Worm (Caenorhabditis elegans) whole organism, L2 larva: ENCODE results near the gene cnnm-2.

Experiments used
- blmp-1 ChIP-seq: sonication (generic microtip); optimal IDR thresholded peaks from 2 replicates; lab custom pipeline; 2017; ENCODE audit warnings: missing genetic modification characterization, mild to moderate bottlenecking, missing compliant biosample characterization, antibody characterized with exemption, moderate library complexity; ENCODE audit not compliant: insufficient read depth
- egl-27 ChIP-seq: sonication (generic microtip); optimal IDR thresholded peaks from 3 replicates; lab custom pipeline; 2017; ENCODE audit warnings: missing biosample characterization, missing genetic modification reagents, missing genetic modification characterization
- fos-1 ChIP-seq: fragments of 150-350 bp; optimal IDR thresholded peaks from 2 replicates; lab custom pipeline; 2014; ENCODE audit warnings: missing biosample characterization, missing genetic modification characterization
- mdl-1 ChIP-seq, 2 experiments: fragments of 150-350 bp in 1 of 2; sonication (generic microtip) in 1 of 2; optimal IDR thresholded peaks; 2 replicates each; lab custom pipeline; 2017; ENCODE audit warnings: missing biosample characterization in 2 of 2, missing genetic modification characterization in 2 of 2
- nhr-12 ChIP-seq: fragments of 150-350 bp; optimal IDR thresholded peaks from 2 replicates; lab custom pipeline; 2014; ENCODE audit warnings: missing biosample characterization, missing genetic modification characterization
- nhr-237 ChIP-seq: fragments of 150-350 bp; optimal IDR thresholded peaks from 2 replicates; lab custom pipeline; 2014; ENCODE audit warnings: missing biosample characterization, missing genetic modification characterization
- nhr-25 ChIP-seq: fragments of 150-350 bp; sonication (generic microtip); optimal IDR thresholded peaks from 3 replicates; lab custom pipeline; 2014; ENCODE audit warnings: missing biosample characterization, missing genetic modification characterization
- nhr-6 ChIP-seq: fragments of 150-350 bp; optimal IDR thresholded peaks from 2 replicates; lab custom pipeline; 2014; ENCODE audit warnings: missing biosample characterization, missing genetic modification characterization
- skn-1 ChIP-seq: sonication (generic microtip); optimal IDR thresholded peaks from 2 replicates; lab custom pipeline; 2017; ENCODE audit warnings: missing biosample characterization, missing genetic modification characterization
- snpc-4 ChIP-seq: fragments of 150-350 bp; optimal IDR thresholded peaks from 2 replicates; lab custom pipeline; 2014; ENCODE audit warnings: missing biosample characterization, missing genetic modification characterization
- unc-39 ChIP-seq: fragments of 150-350 bp; optimal IDR thresholded peaks from 2 replicates; lab custom pipeline; 2014; ENCODE audit warnings: missing biosample characterization, missing genetic modification characterization
- unc-62 ChIP-seq: fragments of 150-350 bp; optimal IDR thresholded peaks from 2 replicates; lab custom pipeline; 2014; ENCODE audit warnings: missing biosample characterization, missing genetic modification reagents, missing genetic modification characterization
- zag-1 ChIP-seq: fragments of 150-350 bp; optimal IDR thresholded peaks from 2 replicates; lab custom pipeline; 2014; ENCODE audit warnings: missing biosample characterization, missing genetic modification characterization
- ztf-4 ChIP-seq: fragments of 150-350 bp; optimal IDR thresholded peaks from 2 replicates; lab custom pipeline; 2014; ENCODE audit warnings: missing biosample characterization, missing genetic modification characterization

DNA sequence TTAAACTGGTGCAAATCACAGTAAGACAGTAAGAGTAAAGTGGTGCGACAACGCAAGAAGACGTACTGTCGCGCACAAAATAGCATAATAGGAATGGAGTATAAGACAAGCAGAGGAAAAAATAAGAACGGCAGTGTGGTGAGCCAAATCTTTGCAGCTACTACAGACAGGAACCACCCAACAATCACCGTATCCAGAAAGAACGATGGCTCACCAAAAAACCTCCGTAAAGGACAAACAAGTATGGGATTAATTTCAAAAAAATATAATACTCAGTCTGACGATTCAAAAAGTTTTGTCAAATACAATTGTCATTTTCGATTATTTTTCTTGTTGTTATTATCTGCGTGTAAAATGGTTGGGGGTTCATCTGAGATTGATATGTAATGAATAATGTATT lies 42.5 kb downstream of the cnnm-2 start:
- TF ChIP-seq unc-39 = no peak
- TF ChIP-seq blmp-1 = no peak
- no peak for TF ChIP-seq zag-1 (tag; lab: Kevin White, UChicago)
- TF ChIP-seq snpc-4 (tag; lab: Kevin White, UChicago) = no peak
- TF ChIP-seq nhr-237 = no peak
- TF ChIP-seq nhr-12 = no peak
- no peak for TF ChIP-seq nhr-6 (tag; lab: Kevin White, UChicago)
- no peak for TF ChIP-seq nhr-25 (tag; lab: Kevin White, UChicago)
- no peak for TF ChIP-seq fos-1 (tag; lab: Kevin White, UChicago)
- TF ChIP-seq unc-62 = no peak
- no peak for TF ChIP-seq mdl-1 (tag; optimal IDR thresholded peaks at IDR 0.05; lab: Kevin White, UChicago)
- no peak for TF ChIP-seq ztf-4 (tag; lab: Kevin White, UChicago)
- TF ChIP-seq egl-27 (tag; lab: Kevin White, UChicago) = no peak
- TF ChIP-seq skn-1 = no peak
